Worm (Caenorhabditis elegans) whole organism, young adult: ENCODE results near the gene Y39B6A.3.

ENCODE experiments used
- F52B5.7 ChIP-seq: sonication (generic microtip); optimal IDR thresholded peaks from 2 replicates; lab custom pipeline; 2016; ENCODE audit warnings: mild to moderate bottlenecking, missing genetic modification characterization, missing compliant biosample characterization
- attf-5 ChIP-seq: fragments of 200-800 bp; sonication (Bioruptor generic); optimal IDR thresholded peaks from 2 replicates; lab custom pipeline; 2018; ENCODE audit warnings: mild to moderate bottlenecking, missing genetic modification characterization, missing compliant biosample characterization
- bed-1 ChIP-seq: fragments of 200-800 bp; sonication (Bioruptor generic); IDR thresholded peaks from 2 replicates; pipeline ENCODE4 v1.3.6; 2022; ENCODE audit warnings: missing genetic modification reagents, missing genetic modification characterization, missing compliant biosample characterization
- cebp-2 ChIP-seq: fragments of 200-800 bp; sonication (Bioruptor generic); IDR thresholded peaks from 2 replicates; pipeline ENCODE4 v1.3.6; 2022; ENCODE audit warnings: missing genetic modification characterization, missing compliant biosample characterization
- ceh-58 ChIP-seq: fragments of 200-800 bp; sonication (Bioruptor generic); IDR thresholded peaks from 2 replicates; pipeline ENCODE4 v1.3.6; 2022; ENCODE audit warnings: missing genetic modification characterization, missing compliant biosample characterization
- dpl-1 ChIP-seq: fragments of 150-350 bp; optimal IDR thresholded peaks from 2 replicates; lab custom pipeline; 2014; ENCODE audit warnings: missing biosample characterization, missing genetic modification reagents, missing genetic modification characterization
- fkh-3 ChIP-seq: sonication (generic microtip); optimal IDR thresholded peaks from 2 replicates; lab custom pipeline; 2016; ENCODE audit warnings: mild to moderate bottlenecking, missing genetic modification characterization, missing compliant biosample characterization
- lsl-1 ChIP-seq: fragments of 200-800 bp; sonication (Bioruptor generic); optimal IDR thresholded peaks from 2 replicates; lab custom pipeline; 2018; ENCODE audit warnings: mild to moderate bottlenecking, missing genetic modification characterization, moderate library complexity, missing compliant biosample characterization
- lsy-27 ChIP-seq: sonication (generic microtip); optimal IDR thresholded peaks from 2 replicates; lab custom pipeline; 2017; ENCODE audit warnings: missing genetic modification characterization, mild to moderate bottlenecking, missing compliant biosample characterization, antibody characterized with exemption, missing genotype, borderline replicate concordance; ENCODE audit not compliant: insufficient read depth
- nhr-80 ChIP-seq: sonication (generic microtip); optimal IDR thresholded peaks from 2 replicates; lab custom pipeline; 2016; ENCODE audit warnings: missing genetic modification characterization, missing compliant biosample characterization
- unc-62 ChIP-seq: fragments of 150-350 bp; optimal IDR thresholded peaks from 2 replicates; lab custom pipeline; 2014; ENCODE audit warnings: missing biosample characterization, missing genetic modification reagents, missing genetic modification characterization

DNA sequence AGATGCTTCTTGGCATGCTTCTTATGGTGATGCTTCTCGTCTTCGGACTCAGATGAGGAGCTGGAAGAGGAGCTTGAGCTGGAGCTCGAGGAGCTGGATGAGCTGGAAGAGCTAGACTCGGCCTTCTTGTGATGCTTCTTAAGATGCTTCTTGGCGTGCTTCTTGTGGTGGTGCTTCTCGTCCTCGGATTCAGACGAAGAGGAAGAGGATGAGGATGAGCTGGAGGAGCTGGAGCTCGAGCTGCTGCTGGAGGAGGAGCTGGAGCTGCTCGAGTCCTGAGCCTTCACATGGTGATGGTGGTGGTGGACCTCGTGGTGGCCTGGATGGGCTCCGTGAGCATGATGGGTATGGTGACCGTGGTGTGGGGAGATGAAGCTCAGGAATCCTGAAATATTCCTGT is 13.0 kb upstream of the Y39B6A.3 start:
- TF ChIP-seq cebp-2 (GFP tag; lab: Robert Waterston, UW), result no peak
- TF ChIP-seq lsl-1, result no peak
- TF ChIP-seq F52B5.7 (tag; lab: Kevin White, UChicago), result no peak
- no peak for TF ChIP-seq unc-62
- TF ChIP-seq lsy-27, result no peak
- no peak for TF ChIP-seq fkh-3 (tag; lab: Kevin White, UChicago)
- TF ChIP-seq nhr-80, result no peak
- TF ChIP-seq bed-1 (GFP tag; lab: Robert Waterston, UW), result no peak
- no peak for TF ChIP-seq ceh-58
- no peak for TF ChIP-seq dpl-1 (GFP tag; lab: Kevin White, UChicago)
- no peak for TF ChIP-seq attf-5
